Fruit fly (Drosophila melanogaster) whole organism, embryonic: Measurements from ENCODE around the gene galectin.

ENCODE experiments used
- CG12659 ChIP-seq: fragments of 200-800 bp; sonication (Bioruptor generic); optimal IDR thresholded peaks from 3 replicates; lab custom pipeline; 2017; ENCODE audit warnings: mild to moderate bottlenecking, missing biosample characterization, missing genetic modification reagents, missing genetic modification characterization
- CG13296 ChIP-seq: fragments of 200-800 bp; sonication (Bioruptor generic); optimal IDR thresholded peaks from 3 replicates; lab custom pipeline; 2018; ENCODE audit warnings: missing biosample characterization, mild to moderate bottlenecking, missing genetic modification characterization
- CG14667 ChIP-seq: fragments of 200-800 bp; sonication (Bioruptor generic); IDR thresholded peaks from 2 replicates; pipeline ENCODE4 v1.3.6; 2022; ENCODE audit warnings: missing biosample characterization, missing genetic modification characterization
- CG15269 ChIP-seq: fragments of 200-800 bp; sonication (Bioruptor generic); optimal IDR thresholded peaks from 2 replicates; lab custom pipeline; 2018; ENCODE audit warnings: missing biosample characterization, mild to moderate bottlenecking, missing genetic modification characterization, moderate library complexity
- CG15479 ChIP-seq: fragments of 200-800 bp; sonication (Bioruptor generic); optimal IDR thresholded peaks from 3 replicates; lab custom pipeline; 2019; ENCODE audit warnings: missing biosample characterization, mild to moderate bottlenecking, missing genetic modification characterization, moderate library complexity
- CG1647 ChIP-seq: fragments of 200-800 bp; sonication (Bioruptor generic); optimal IDR thresholded peaks from 3 replicates; lab custom pipeline; 2016; ENCODE audit warnings: missing biosample characterization, missing genetic modification characterization
- CG16863 ChIP-seq: fragments of 200-800 bp; sonication (Bioruptor generic); optimal IDR thresholded peaks from 3 replicates; lab custom pipeline; 2016; ENCODE audit warnings: missing biosample characterization, missing genetic modification characterization
- CG17186 ChIP-seq: fragments of 200-800 bp; sonication (Bioruptor generic); optimal IDR thresholded peaks from 3 replicates; lab custom pipeline; 2017; ENCODE audit warnings: missing biosample characterization, missing genetic modification reagents, missing genetic modification characterization
- CG17912 ChIP-seq: fragments of 200-800 bp; sonication (Bioruptor generic); optimal IDR thresholded peaks from 2 replicates; lab custom pipeline; 2018; ENCODE audit warnings: missing biosample characterization, mild to moderate bottlenecking, missing genetic modification characterization
- CG33213 ChIP-seq: fragments of 200-800 bp; sonication (Bioruptor generic); optimal IDR thresholded peaks from 3 replicates; lab custom pipeline; 2016; ENCODE audit warnings: missing biosample characterization, missing genetic modification characterization
- CG34224 ChIP-seq: fragments of 200-800 bp; sonication (Bioruptor generic); IDR thresholded peaks from 3 replicates; pipeline ENCODE4 v1.3.6; 2022; ENCODE audit warnings: missing biosample characterization, missing genetic modification characterization; ENCODE audit not compliant: partially characterized antibody
- CG3847 ChIP-seq: fragments of 200-800 bp; sonication (Bioruptor generic); IDR thresholded peaks from 2 replicates; pipeline ENCODE4 v1.3.6; 2022; ENCODE audit warnings: missing biosample characterization, missing genetic modification characterization
- CG3995 ChIP-seq: fragments of 200-800 bp; sonication (Bioruptor generic); optimal IDR thresholded peaks from 3 replicates; lab custom pipeline; 2016; ENCODE audit warnings: missing biosample characterization, missing genetic modification characterization
- CG4854 ChIP-seq: fragments of 200-800 bp; sonication (Bioruptor generic); optimal IDR thresholded peaks from 2 replicates; lab custom pipeline; 2016; ENCODE audit warnings: missing biosample characterization, missing genetic modification characterization, inconsistent platforms
- CG6689 ChIP-seq: fragments of 200-800 bp; sonication (Bioruptor generic); IDR thresholded peaks from 2 replicates; pipeline ENCODE4 v1.3.6; 2022; ENCODE audit warnings: missing biosample characterization, missing genetic modification characterization
- CG6854 ChIP-seq: fragments of 200-800 bp; sonication (Bioruptor generic); optimal IDR thresholded peaks from 3 replicates; lab custom pipeline; 2017; ENCODE audit warnings: missing biosample characterization, mild to moderate bottlenecking, missing genetic modification characterization
- CG7745 ChIP-seq: fragments of 200-800 bp; sonication (Bioruptor generic); optimal IDR thresholded peaks from 2 replicates; lab custom pipeline; 2018; ENCODE audit warnings: missing biosample characterization, mild to moderate bottlenecking, missing genetic modification characterization, moderate library complexity
- CG7928 ChIP-seq: fragments of 200-800 bp; sonication (Bioruptor generic); optimal IDR thresholded peaks from 2 replicates; lab custom pipeline; 2017; ENCODE audit warnings: missing biosample characterization, mild to moderate bottlenecking, missing genetic modification characterization
- CG8944 ChIP-seq: fragments of 200-800 bp; sonication (Bioruptor generic); optimal IDR thresholded peaks from 3 replicates; lab custom pipeline; 2016; ENCODE audit warnings: missing biosample characterization, missing genetic modification characterization
- CHES-1-like ChIP-seq: fragments of 200-800 bp; sonication (Bioruptor generic); optimal IDR thresholded peaks from 2 replicates; lab custom pipeline; 2016; ENCODE audit warnings: missing biosample characterization, missing genetic modification characterization
- Ets65A ChIP-seq: fragments of 200-800 bp; sonication (Bioruptor generic); peaks from one replicate; lab custom pipeline; 2016; ENCODE audit warnings: missing biosample characterization, missing genetic modification characterization
- Hr39 ChIP-seq: fragments of >200 bp; optimal IDR thresholded peaks from 2 replicates; lab custom pipeline; 2017
- Mad ChIP-seq: fragments of 200-800 bp; sonication (Bioruptor generic); optimal IDR thresholded peaks from 2 replicates; lab custom pipeline; 2016; ENCODE audit warnings: missing biosample characterization, missing genetic modification characterization
- Mrtf ChIP-seq: fragments of 200-800 bp; sonication (Bioruptor generic); IDR thresholded peaks from 3 replicates; pipeline ENCODE4 v1.3.6; 2022; ENCODE audit warnings: missing biosample characterization, missing genetic modification characterization
- Pdp1 ChIP-seq, 2 experiments: fragments of 200-800 bp; sonication (Bioruptor generic); optimal IDR thresholded peaks; 3 replicates each; lab custom pipeline; 2016; ENCODE audit warnings: missing biosample characterization in 2 of 2, missing genetic modification characterization in 2 of 2, mild to moderate bottlenecking in 1 of 2, moderate library complexity in 1 of 2
- Rx ChIP-seq: fragments of 200-800 bp; sonication (Bioruptor generic); IDR thresholded peaks from 2 replicates; pipeline ENCODE4 v1.3.6; 2022; ENCODE audit warnings: missing biosample characterization, missing genetic modification characterization
- Sox102F ChIP-seq: fragments of 200-800 bp; sonication (Bioruptor generic); optimal IDR thresholded peaks from 2 replicates; lab custom pipeline; 2018; ENCODE audit warnings: missing biosample characterization, mild to moderate bottlenecking, missing genetic modification characterization, moderate library complexity
- Sry-δ ChIP-seq: fragments of 200-800 bp; sonication (Bioruptor generic); optimal IDR thresholded peaks from 2 replicates; lab custom pipeline; 2016; ENCODE audit warnings: missing biosample characterization, missing genetic modification characterization
- TFAM ChIP-seq: fragments of 200-800 bp; sonication (Bioruptor generic); optimal IDR thresholded peaks from 2 replicates; lab custom pipeline; 2017; ENCODE audit warnings: missing biosample characterization, missing genetic modification characterization, inconsistent platforms
- ab ChIP-seq: fragments of 200-800 bp; sonication (Bioruptor generic); optimal IDR thresholded peaks from 2 replicates; lab custom pipeline; 2016; ENCODE audit warnings: missing biosample characterization, missing genetic modification characterization
- al ChIP-seq: fragments of 200-800 bp; sonication (Bioruptor generic); IDR thresholded peaks from 2 replicates; pipeline ENCODE4 v1.3.6; 2022; ENCODE audit warnings: missing biosample characterization, missing genetic modification characterization
- ase ChIP-seq: fragments of 200-800 bp; sonication (Bioruptor generic); IDR thresholded peaks from 3 replicates; pipeline ENCODE4 v1.3.6; 2022; ENCODE audit warnings: missing biosample characterization, missing genetic modification characterization
- bbx ChIP-seq: fragments of 200-800 bp; sonication (Bioruptor generic); IDR thresholded peaks from 2 replicates; pipeline ENCODE4 v1.3.6; 2022; ENCODE audit warnings: missing biosample characterization, missing genetic modification characterization; ENCODE audit not compliant: partially characterized antibody
- cato ChIP-seq: fragments of 200-800 bp; sonication (Bioruptor generic); optimal IDR thresholded peaks from 2 replicates; lab custom pipeline; 2016; ENCODE audit warnings: missing biosample characterization, missing genetic modification characterization, borderline replicate concordance
- chinmo ChIP-seq: fragments of 200-800 bp; sonication (Bioruptor generic); IDR thresholded peaks from 4 replicates; pipeline ENCODE4 v1.3.6; 2022; ENCODE audit warnings: missing biosample characterization, missing genetic modification characterization; ENCODE audit not compliant: partially characterized antibody
- cwo ChIP-seq: fragments of 200-800 bp; sonication (Bioruptor generic); optimal IDR thresholded peaks from 3 replicates; lab custom pipeline; 2017; ENCODE audit warnings: missing biosample characterization, missing genetic modification characterization, mild to moderate bottlenecking, moderate library complexity, missing genetic modification reagents
- dati ChIP-seq: fragments of 200-800 bp; sonication (Bioruptor generic); IDR thresholded peaks from 2 replicates; pipeline ENCODE4 v1.3.6; 2022; ENCODE audit warnings: missing biosample characterization, missing genetic modification characterization
- gt ChIP-seq: fragments of 200-800 bp; sonication (Bioruptor generic); IDR thresholded peaks from 2 replicates; pipeline ENCODE4 v1.3.6; 2022; ENCODE audit warnings: missing biosample characterization, missing genetic modification characterization
- lilli ChIP-seq: fragments of 200-800 bp; sonication (Bioruptor generic); optimal IDR thresholded peaks from 3 replicates; lab custom pipeline; 2016; ENCODE audit warnings: missing biosample characterization, missing genetic modification characterization
- lov ChIP-seq, 2 experiments: fragments of 200-800 bp in 1 of 2; fragments of >200 bp in 1 of 2; sonication (Bioruptor generic) in 1 of 2; IDR thresholded peaks in 1 of 2; optimal IDR thresholded peaks in 1 of 2; 2 replicates in 1 of 2; 3 replicates in 1 of 2; pipeline versions ENCODE4 v1.3.6 to Lab custom; 2017 to 2022; ENCODE audit warnings: missing biosample characterization in 1 of 2, missing genetic modification characterization in 1 of 2
- pb ChIP-seq: fragments of 200-800 bp; sonication (Bioruptor generic); optimal IDR thresholded peaks from 3 replicates; lab custom pipeline; 2016; ENCODE audit warnings: missing biosample characterization, missing genetic modification characterization
- pros ChIP-seq: fragments of 200-800 bp; sonication (Bioruptor generic); optimal IDR thresholded peaks from 3 replicates; lab custom pipeline; 2019; ENCODE audit warnings: missing biosample characterization, mild to moderate bottlenecking, missing genetic modification characterization, moderate library complexity
- pum ChIP-seq: fragments of 200-800 bp; sonication (Bioruptor generic); optimal IDR thresholded peaks from 2 replicates; lab custom pipeline; 2016; ENCODE audit warnings: missing biosample characterization, missing genetic modification characterization
- sna ChIP-seq: fragments of 200-800 bp; sonication (Bioruptor generic); IDR thresholded peaks from 2 replicates; pipeline ENCODE4 v1.3.6; 2022; ENCODE audit warnings: missing biosample characterization, missing genetic modification characterization; ENCODE audit not compliant: partially characterized antibody
- tap ChIP-seq: fragments of 200-800 bp; optimal IDR thresholded peaks from 3 replicates; lab custom pipeline; 2019; ENCODE audit warnings: missing biosample characterization, mild to moderate bottlenecking, missing genetic modification characterization, moderate library complexity
- tgo ChIP-seq: fragments of 200-800 bp; sonication (Bioruptor generic); IDR thresholded peaks from 3 replicates; pipeline ENCODE4 v1.3.6; 2022; ENCODE audit warnings: missing biosample characterization, missing genetic modification characterization
- toy ChIP-seq: fragments of 200-800 bp; sonication (Bioruptor generic); IDR thresholded peaks from 2 replicates; pipeline ENCODE4 v1.3.6; 2022; ENCODE audit warnings: missing biosample characterization, missing genetic modification characterization
- trem ChIP-seq: fragments of 200-800 bp; optimal IDR thresholded peaks from 3 replicates; lab custom pipeline; 2019; ENCODE audit warnings: missing biosample characterization, mild to moderate bottlenecking, missing genetic modification characterization, moderate library complexity
- wor ChIP-seq: fragments of 200-800 bp; sonication (Bioruptor generic); IDR thresholded peaks from 2 replicates; pipeline ENCODE4 v1.3.6; 2022; ENCODE audit warnings: missing biosample characterization, missing genetic modification characterization
- zen ChIP-seq: fragments of 200-800 bp; sonication (Bioruptor generic); optimal IDR thresholded peaks from 3 replicates; lab custom pipeline; 2018; ENCODE audit warnings: missing biosample characterization, mild to moderate bottlenecking, missing genetic modification characterization, moderate library complexity

Gene galectin

DNA sequence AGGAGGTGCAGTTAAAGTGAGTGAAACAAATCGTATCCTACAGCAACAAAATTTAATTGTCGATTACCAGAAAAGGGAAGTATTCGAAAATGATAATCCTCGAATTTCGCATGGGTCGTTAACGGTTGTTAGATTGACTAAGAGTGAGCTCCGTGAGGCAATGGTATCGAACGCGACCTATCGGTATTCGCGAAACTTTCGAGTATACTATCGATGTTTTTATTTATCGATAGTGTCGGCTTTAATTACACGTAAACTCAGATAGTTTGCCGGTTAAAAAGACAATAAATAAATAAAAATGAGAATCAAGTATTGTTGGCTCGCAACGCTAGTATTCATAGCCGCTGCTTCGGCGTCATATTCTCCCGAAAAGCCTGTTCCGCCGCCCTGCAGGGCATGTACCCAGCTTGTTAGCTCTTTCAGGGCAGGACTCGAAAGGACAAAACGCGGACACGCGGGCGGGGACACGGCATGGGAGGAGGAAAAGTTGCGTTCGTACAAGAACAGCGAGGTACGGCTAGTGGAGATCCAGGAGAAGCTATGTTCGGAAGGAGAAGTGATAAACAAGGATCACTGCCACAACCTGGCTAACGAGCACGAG lies 30.7 kb downstream of the galectin start, which contains the start of gene Creld:
Gene Creld (plus strand): TSS at position 220 of the 601 bp plus-strand sequence.
- TF ChIP-seq CG33213 (GFP tag; lab: Kevin White, UChicago), result peak; percentile 54
- TF ChIP-seq pum (GFP tag; lab: Kevin White, UChicago), result no peak
- no peak for TF ChIP-seq tap (tag; lab: Kevin White, UChicago)
- TF ChIP-seq CG15269 (tag; lab: Kevin White, UChicago), result no peak
- no peak for TF ChIP-seq toy (GFP tag; lab: Robert Waterston, UW)
- no peak for TF ChIP-seq ase
- no peak for TF ChIP-seq CG14667 (GFP tag; lab: Robert Waterston, UW)
- TF ChIP-seq CG6689 (GFP tag; lab: Robert Waterston, UW), result no peak
- TF ChIP-seq CG15479 (GFP tag; lab: Kevin White, UChicago), result no peak
- TF ChIP-seq wor, result no peak
- peak; percentile 63 for TF ChIP-seq Ets65A
- no peak for TF ChIP-seq cwo (GFP tag; lab: Kevin White, UChicago)
- TF ChIP-seq cato (GFP tag; lab: Kevin White, UChicago), result no peak
- TF ChIP-seq bbx (GFP tag; lab: Robert Waterston, UW), result peak; percentile 100
- TF ChIP-seq CG7928 (GFP tag; lab: Kevin White, UChicago), result no peak
- TF ChIP-seq Mrtf, result no peak
- no peak for TF ChIP-seq TFAM
- no peak for TF ChIP-seq lov (optimal IDR thresholded peaks at IDR 0.05; lab: Kevin White, UChicago)
- no peak for TF ChIP-seq lov (GFP tag; IDR thresholded peaks at IDR 0.05; lab: Robert Waterston, UW)
- TF ChIP-seq CG7745 (tag; lab: Kevin White, UChicago), result no peak
- peak; percentile 100; the same call in 3 of the 4 replicates for TF ChIP-seq chinmo (GFP tag; lab: Robert Waterston, UW)
- TF ChIP-seq Rx, result no peak
- peak in 1 of 2 experiments; percentile 34 for TF ChIP-seq Pdp1 (GFP tag; optimal IDR thresholded peaks at IDR 0.05; lab: Kevin White, UChicago)
- TF ChIP-seq pb (GFP tag; lab: Kevin White, UChicago), result no peak
- TF ChIP-seq tgo, result no peak
- TF ChIP-seq Sry-δ, result peak; percentile 94
- TF ChIP-seq CG16863 (GFP tag; lab: Kevin White, UChicago), result no peak
- TF ChIP-seq trem (tag; lab: Kevin White, UChicago), result peak; percentile 58
- peak; percentile 50 for TF ChIP-seq zen
- TF ChIP-seq CG8944 (GFP tag; lab: Kevin White, UChicago), result no peak
- peak; percentile 100 for TF ChIP-seq CG34224 (GFP tag; lab: Robert Waterston, UW)
- no peak for TF ChIP-seq CG13296 (GFP tag; lab: Kevin White, UChicago)
- TF ChIP-seq Mad (GFP tag; lab: Kevin White, UChicago), result no peak
- no peak for TF ChIP-seq gt (GFP tag; lab: Robert Waterston, UW)
- no peak for TF ChIP-seq Hr39 (lab: Kevin White, UChicago)
- TF ChIP-seq CG17912 (GFP tag; lab: Kevin White, UChicago), result no peak
- TF ChIP-seq dati (GFP tag; lab: Robert Waterston, UW), result no peak
- TF ChIP-seq CG4854 (GFP tag; lab: Kevin White, UChicago), result peak; percentile 29
- TF ChIP-seq CG17186, result peak; percentile 45
- TF ChIP-seq CG3847 (GFP tag; lab: Robert Waterston, UW), result no peak; the same call in 1 of the 2 replicates
- peak; percentile 63 for TF ChIP-seq CG12659 (GFP tag; lab: Kevin White, UChicago)
- TF ChIP-seq CG1647 (GFP tag; lab: Kevin White, UChicago), result no peak
- peak; percentile 100 for TF ChIP-seq sna (GFP tag; lab: Robert Waterston, UW)
- TF ChIP-seq pros (GFP tag; lab: Kevin White, UChicago), result no peak
- TF ChIP-seq lilli, result peak; percentile 43
- no peak for TF ChIP-seq ab (GFP tag; lab: Kevin White, UChicago)
- TF ChIP-seq Sox102F (GFP tag; lab: Kevin White, UChicago), result no peak
- TF ChIP-seq CG3995 (GFP tag; lab: Kevin White, UChicago), result peak; percentile 56
- TF ChIP-seq al, result no peak
- peak; percentile 14 for TF ChIP-seq CHES-1-like (GFP tag; lab: Kevin White, UChicago)
- TF ChIP-seq CG6854 (GFP tag; lab: Kevin White, UChicago), result no peak
